Worm (Caenorhabditis elegans): ENCODE data around the gene C09F12.2.

C09F12.2 gene

DNA sequence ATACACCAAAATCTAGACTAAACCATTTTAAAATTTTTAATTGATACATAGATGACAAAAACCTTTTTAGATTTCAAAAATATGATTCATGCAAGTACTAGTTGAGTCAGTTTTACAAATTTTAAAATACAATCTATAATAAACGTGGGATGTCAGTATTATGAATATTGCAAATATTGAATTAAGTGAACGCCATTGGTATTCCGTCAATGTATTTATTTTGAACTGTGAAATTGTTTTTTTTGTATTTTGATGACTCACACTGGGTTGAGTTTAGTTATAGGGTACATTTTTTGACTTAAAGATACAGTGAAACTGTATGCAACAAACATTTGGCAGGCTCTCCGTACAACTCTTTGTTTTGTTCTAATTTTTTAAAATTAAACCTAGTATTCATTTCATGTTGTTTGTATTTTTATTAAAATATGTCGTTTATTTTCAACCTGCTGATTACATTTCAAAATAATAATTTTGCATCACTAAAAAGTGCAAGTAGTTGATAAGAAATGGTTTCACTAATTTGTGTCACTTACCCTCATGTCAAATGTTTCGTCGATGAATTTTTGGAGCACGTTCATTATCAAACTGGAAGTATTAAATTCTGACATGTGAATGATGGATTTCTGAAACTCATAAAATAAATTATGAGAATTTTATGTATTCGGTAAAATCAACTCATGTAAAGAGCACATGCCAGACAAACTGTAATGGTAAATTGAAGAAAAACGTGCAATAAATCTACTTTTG is 51.3 kb downstream of the C09F12.2 start, which contains the start of gene W02H3.1:
Gene W02H3.1 (minus strand): TSS at position 578 of the 747 bp plus-strand sequence.
- no peak for TF ChIP-seq W03F9.2 (tag; optimal IDR thresholded peaks at IDR 0.05)
- no peak for TF ChIP-seq him-1 (tag; optimal IDR thresholded peaks at IDR 0.05)
- no peak for TF ChIP-seq dao-5 (tag; optimal IDR thresholded peaks at IDR 0.05)
